Worm (Caenorhabditis elegans): ENCODE measurements around the gene srj-52.

DNA sequence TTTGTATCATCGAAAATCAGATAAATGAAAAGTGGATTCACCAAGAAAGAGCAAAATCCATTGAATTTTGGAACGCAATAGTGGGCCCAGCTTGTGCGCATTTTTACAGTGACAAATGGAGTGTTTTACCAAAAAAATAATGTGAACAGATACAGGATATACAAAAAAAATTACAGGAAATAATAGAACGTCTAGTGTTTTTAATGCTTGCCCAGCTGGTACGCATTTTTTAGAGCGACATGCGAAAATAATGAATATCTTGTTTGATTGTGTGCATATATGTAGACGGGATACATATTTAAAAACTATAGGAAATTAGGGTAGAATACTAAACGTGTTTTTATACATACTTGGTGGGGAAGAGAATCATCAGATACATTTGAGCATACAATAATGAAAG, 40.4 kb upstream of the srj-52 start, which contains the start of gene srj-25:
- TF ChIP-seq F13C5.2 (tag; optimal IDR thresholded peaks at IDR 0.05) (no peak), ama-1 (optimal IDR thresholded peaks at IDR 0.05) (no peak), ceh-36 (tag; optimal IDR thresholded peaks at IDR 0.05) (no peak), aly-1 (tag; optimal IDR thresholded peaks at IDR 0.05) (no peak), ceh-13 (GFP tag; optimal IDR thresholded peaks at IDR 0.05) (no peak)
